Fruit fly (Drosophila melanogaster) whole organism, embryonic: Measurements from ENCODE around the gene CG13059.
A peak's percentile ranks its signal among the peaks of the same experiment; 100 is the strongest.

ENCODE experiments used
- Blimp-1 ChIP-seq: fragments of 200-800 bp; sonication (Bioruptor generic); optimal IDR thresholded peaks from 3 replicates; lab custom pipeline; 2018; ENCODE audit warnings: missing biosample characterization, missing genetic modification characterization, mild to moderate bottlenecking, moderate library complexity, missing genetic modification reagents
- CG10274 ChIP-seq: fragments of 200-800 bp; sonication (Bioruptor generic); optimal IDR thresholded peaks from 3 replicates; lab custom pipeline; 2017; ENCODE audit warnings: missing biosample characterization, mild to moderate bottlenecking, missing genetic modification characterization
- CG12236 ChIP-seq: fragments of 200-800 bp; sonication (Bioruptor generic); optimal IDR thresholded peaks from 2 replicates; lab custom pipeline; 2016; ENCODE audit warnings: missing biosample characterization, missing genetic modification characterization
- CG12769 ChIP-seq: fragments of 200-800 bp; sonication (Bioruptor generic); optimal IDR thresholded peaks from 2 replicates; lab custom pipeline; 2019; ENCODE audit warnings: missing biosample characterization, mild to moderate bottlenecking, missing genetic modification characterization, moderate library complexity
- CG13123 ChIP-seq: fragments of 200-800 bp; sonication (Bioruptor generic); optimal IDR thresholded peaks from 2 replicates; lab custom pipeline; 2016; ENCODE audit warnings: missing biosample characterization, missing genetic modification characterization
- CG13775 ChIP-seq: fragments of 200-800 bp; sonication (Bioruptor generic); optimal IDR thresholded peaks from 3 replicates; lab custom pipeline; 2017; ENCODE audit warnings: missing biosample characterization, mild to moderate bottlenecking, missing genetic modification characterization
- CG15269 ChIP-seq: fragments of 200-800 bp; sonication (Bioruptor generic); optimal IDR thresholded peaks from 2 replicates; lab custom pipeline; 2018; ENCODE audit warnings: missing biosample characterization, mild to moderate bottlenecking, missing genetic modification characterization, moderate library complexity
- CG17359 ChIP-seq: fragments of 200-800 bp; sonication (Bioruptor generic); optimal IDR thresholded peaks from 3 replicates; lab custom pipeline; 2018; ENCODE audit warnings: missing biosample characterization, mild to moderate bottlenecking, missing genetic modification characterization, moderate library complexity
- CG18599 ChIP-seq: fragments of 200-800 bp; sonication (Bioruptor generic); optimal IDR thresholded peaks from 3 replicates; lab custom pipeline; 2017; ENCODE audit warnings: missing biosample characterization, missing genetic modification characterization, mild to moderate bottlenecking, moderate library complexity, missing genetic modification reagents
- CG2120 ChIP-seq: fragments of 200-800 bp; sonication (Bioruptor generic); optimal IDR thresholded peaks from 3 replicates; lab custom pipeline; 2016; ENCODE audit warnings: missing biosample characterization, missing genetic modification characterization
- CG2199 ChIP-seq: fragments of 200-800 bp; sonication (Bioruptor generic); IDR thresholded peaks from 3 replicates; pipeline ENCODE4 v1.3.6; 2022; ENCODE audit warnings: missing biosample characterization, missing genetic modification characterization
- CG2712 ChIP-seq: fragments of 200-800 bp; optimal IDR thresholded peaks from 3 replicates; lab custom pipeline; 2019; ENCODE audit warnings: missing biosample characterization, mild to moderate bottlenecking, missing genetic modification characterization, moderate library complexity
- CG30020 ChIP-seq: fragments of 200-800 bp; optimal IDR thresholded peaks from 2 replicates; lab custom pipeline; 2019; ENCODE audit warnings: missing biosample characterization, mild to moderate bottlenecking, missing genetic modification characterization, moderate library complexity
- CG30403 ChIP-seq: fragments of 200-800 bp; sonication (Bioruptor generic); optimal IDR thresholded peaks from 3 replicates; lab custom pipeline; 2016; ENCODE audit warnings: missing biosample characterization, missing genetic modification characterization
- CG33213 ChIP-seq: fragments of 200-800 bp; sonication (Bioruptor generic); optimal IDR thresholded peaks from 3 replicates; lab custom pipeline; 2016; ENCODE audit warnings: missing biosample characterization, missing genetic modification characterization
- CG33557 ChIP-seq: fragments of 200-800 bp; sonication (Bioruptor generic); optimal IDR thresholded peaks from 2 replicates; lab custom pipeline; 2019; ENCODE audit warnings: missing biosample characterization, mild to moderate bottlenecking, missing genetic modification characterization, moderate library complexity
- CG34376 ChIP-seq: fragments of 200-800 bp; sonication (Bioruptor generic); optimal IDR thresholded peaks from 2 replicates; lab custom pipeline; 2018; ENCODE audit warnings: missing biosample characterization, mild to moderate bottlenecking, missing genetic modification characterization
- CG4617 ChIP-seq: fragments of 200-800 bp; sonication (Bioruptor generic); optimal IDR thresholded peaks from 3 replicates; lab custom pipeline; 2016; ENCODE audit warnings: missing biosample characterization, missing genetic modification characterization, borderline replicate concordance
- CG6689 ChIP-seq: fragments of 200-800 bp; sonication (Bioruptor generic); IDR thresholded peaks from 2 replicates; pipeline ENCODE4 v1.3.6; 2022; ENCODE audit warnings: missing biosample characterization, missing genetic modification characterization
- CG7928 ChIP-seq: fragments of 200-800 bp; sonication (Bioruptor generic); optimal IDR thresholded peaks from 2 replicates; lab custom pipeline; 2017; ENCODE audit warnings: missing biosample characterization, mild to moderate bottlenecking, missing genetic modification characterization
- CG8089 ChIP-seq: fragments of 200-800 bp; sonication (Bioruptor generic); optimal IDR thresholded peaks from 3 replicates; lab custom pipeline; 2016; ENCODE audit warnings: missing biosample characterization, missing genetic modification characterization
- CG9215 ChIP-seq: fragments of 200-800 bp; sonication (Bioruptor generic); IDR thresholded peaks from 2 replicates; pipeline ENCODE4 v1.3.6; 2022; ENCODE audit warnings: missing biosample characterization, missing genetic modification characterization
- Camta ChIP-seq: fragments of 200-800 bp; sonication (Bioruptor generic); optimal IDR thresholded peaks from 2 replicates; lab custom pipeline; 2016; ENCODE audit warnings: missing biosample characterization, missing genetic modification characterization
- Chrac-16 ChIP-seq: fragments of 200-800 bp; sonication (Bioruptor generic); optimal IDR thresholded peaks from 3 replicates; lab custom pipeline; 2016; ENCODE audit warnings: missing biosample characterization, missing genetic modification characterization
- Elba2 ChIP-seq: fragments of 200-800 bp; sonication (Bioruptor generic); optimal IDR thresholded peaks from 3 replicates; lab custom pipeline; 2016; ENCODE audit warnings: missing biosample characterization, missing genetic modification characterization
- Fer2 ChIP-seq: fragments of 200-800 bp; sonication (Bioruptor generic); optimal IDR thresholded peaks from 2 replicates; lab custom pipeline; 2018; ENCODE audit warnings: missing biosample characterization, mild to moderate bottlenecking, missing genetic modification characterization, moderate library complexity
- HLH54F ChIP-seq: fragments of 200-800 bp; sonication (Bioruptor generic); optimal IDR thresholded peaks from 3 replicates; lab custom pipeline; 2016; ENCODE audit warnings: missing biosample characterization, missing genetic modification characterization
- HmgZ ChIP-seq: fragments of 200-800 bp; sonication (Bioruptor generic); optimal IDR thresholded peaks from 2 replicates; lab custom pipeline; 2018; ENCODE audit warnings: missing biosample characterization, mild to moderate bottlenecking, missing genetic modification characterization
- Mad ChIP-seq: fragments of 200-800 bp; sonication (Bioruptor generic); optimal IDR thresholded peaks from 2 replicates; lab custom pipeline; 2016; ENCODE audit warnings: missing biosample characterization, missing genetic modification characterization
- Nf-YA ChIP-seq: fragments of 200-800 bp; sonication (Bioruptor generic); IDR thresholded peaks from 2 replicates; pipeline ENCODE4 v1.3.6; 2022; ENCODE audit warnings: missing biosample characterization, missing genetic modification characterization
- Oaz ChIP-seq: fragments of 200-800 bp; sonication (Bioruptor generic); IDR thresholded peaks from 2 replicates; pipeline ENCODE4 v1.3.6; 2022; ENCODE audit warnings: missing biosample characterization, missing genetic modification characterization
- Oli ChIP-seq: fragments of 200-800 bp; sonication (Bioruptor generic); optimal IDR thresholded peaks from 2 replicates; lab custom pipeline; 2018; ENCODE audit warnings: missing biosample characterization, mild to moderate bottlenecking, missing genetic modification characterization, moderate library complexity
- Optix ChIP-seq: fragments of 200-800 bp; sonication (Bioruptor generic); IDR thresholded peaks from 3 replicates; pipeline ENCODE4 v1.3.6; 2022; ENCODE audit warnings: missing biosample characterization, missing genetic modification characterization
- Sox102F ChIP-seq: fragments of 200-800 bp; sonication (Bioruptor generic); optimal IDR thresholded peaks from 2 replicates; lab custom pipeline; 2018; ENCODE audit warnings: missing biosample characterization, mild to moderate bottlenecking, missing genetic modification characterization, moderate library complexity
- Spps ChIP-seq: fragments of 200-800 bp; sonication (Bioruptor generic); optimal IDR thresholded peaks from 2 replicates; lab custom pipeline; 2018; ENCODE audit warnings: missing biosample characterization, mild to moderate bottlenecking, missing genetic modification characterization
- Taf1 ChIP-seq: fragments of 200-800 bp; sonication (Bioruptor generic); IDR thresholded peaks from 2 replicates; pipeline ENCODE4 v1.3.6; 2022; ENCODE audit warnings: missing biosample characterization, missing genetic modification characterization
- cwo ChIP-seq: fragments of 200-800 bp; sonication (Bioruptor generic); optimal IDR thresholded peaks from 3 replicates; lab custom pipeline; 2017; ENCODE audit warnings: missing biosample characterization, missing genetic modification characterization, mild to moderate bottlenecking, moderate library complexity, missing genetic modification reagents
- fd96Cb ChIP-seq: fragments of 200-800 bp; sonication (Bioruptor generic); optimal IDR thresholded peaks from 2 replicates; lab custom pipeline; 2018; ENCODE audit warnings: missing biosample characterization, mild to moderate bottlenecking, missing genetic modification characterization, moderate library complexity
- kah ChIP-seq: fragments of 200-800 bp; sonication (Bioruptor generic); optimal IDR thresholded peaks from 2 replicates; lab custom pipeline; 2018; ENCODE audit warnings: missing biosample characterization, mild to moderate bottlenecking, missing genetic modification characterization
- ken ChIP-seq: fragments of 200-800 bp; sonication (Bioruptor generic); IDR thresholded peaks from 3 replicates; pipeline ENCODE4 v1.3.6; 2022; ENCODE audit warnings: missing biosample characterization, missing genetic modification characterization
- nau ChIP-seq: fragments of 200-800 bp; sonication (Bioruptor generic); optimal IDR thresholded peaks from 3 replicates; lab custom pipeline; 2017; ENCODE audit warnings: missing biosample characterization, mild to moderate bottlenecking, missing genetic modification characterization, missing genetic modification reagents
- pan ChIP-seq, 4 experiments: fragments of >200 bp in 3 of 4; fragments of 200-800 bp in 1 of 4; sonication (Bioruptor generic) in 1 of 4; optimal IDR thresholded peaks in 3 of 4; IDR thresholded peaks in 1 of 4; 2 replicates each; pipeline versions ENCODE4 v1.3.6 to Lab custom; 2017 to 2022; ENCODE audit warnings: missing biosample characterization in 2 of 4, missing genetic modification characterization in 2 of 4, mixed read lengths in 1 of 4
- pfk ChIP-seq: fragments of 200-800 bp; sonication (Bioruptor generic); optimal IDR thresholded peaks from 2 replicates; lab custom pipeline; 2018; ENCODE audit warnings: missing biosample characterization, mild to moderate bottlenecking, missing genetic modification characterization, moderate library complexity
- phol ChIP-seq: fragments of 200-800 bp; sonication (Bioruptor generic); optimal IDR thresholded peaks from 3 replicates; lab custom pipeline; 2018; ENCODE audit warnings: missing biosample characterization, mild to moderate bottlenecking, missing genetic modification characterization, moderate library complexity
- prd ChIP-seq, 3 experiments: fragments of >200 bp in 2 of 3; fragments of 200-800 bp in 1 of 3; sonication (Bioruptor generic) in 1 of 3; optimal IDR thresholded peaks in 2 of 3; IDR thresholded peaks in 1 of 3; 2 replicates in 2 of 3; 3 replicates in 1 of 3; pipeline versions ENCODE4 v1.3.6 to Lab custom; 2017 to 2022; ENCODE audit warnings: missing biosample characterization in 1 of 3, missing genetic modification characterization in 1 of 3
- row ChIP-seq: fragments of 200-800 bp; sonication (Bioruptor generic); IDR thresholded peaks from 3 replicates; pipeline ENCODE4 v1.3.6; 2022; ENCODE audit warnings: missing biosample characterization, missing genetic modification characterization
- sd ChIP-seq: fragments of 200-800 bp; sonication (Bioruptor generic); optimal IDR thresholded peaks from 3 replicates; lab custom pipeline; 2018; ENCODE audit warnings: missing biosample characterization, mild to moderate bottlenecking, missing genetic modification characterization, moderate library complexity
- sisA ChIP-seq: fragments of 200-800 bp; sonication (Bioruptor generic); IDR thresholded peaks from 2 replicates; pipeline ENCODE4 v1.3.6; 2022; ENCODE audit warnings: missing biosample characterization, missing genetic modification characterization
- slbo ChIP-seq: fragments of 200-800 bp; sonication (Bioruptor generic); IDR thresholded peaks from 2 replicates; pipeline ENCODE4 v1.3.6; 2022; ENCODE audit warnings: missing biosample characterization, missing genetic modification characterization

The CG13059 gene

dm6 chr3L:16338703-16339102 is 15.2 kb downstream of the CG13059 start, which contains the start of gene CG4998:
Gene CG4998 (plus strand): TSS chr3L:16339003.
- TF ChIP-seq CG18599 (GFP tag; lab: Kevin White, UChicago) (no peak), CG34376 (GFP tag; lab: Kevin White, UChicago) (no peak), CG13775 (no peak), Taf1 (GFP tag; lab: Robert Waterston, UW) (no peak), HmgZ (no peak), pan (optimal IDR thresholded peaks at IDR 0.05; lab: Kevin White, UChicago) (no peak), pan (GFP tag; optimal IDR thresholded peaks at IDR 0.05 in 1 of 2, IDR thresholded peaks at IDR 0.05 in 1 of 2) (peak in 1 of 2 experiments; percentile 14), prd (optimal IDR thresholded peaks at IDR 0.05; lab: Kevin White, UChicago) (no peak), prd (GFP tag; IDR thresholded peaks at IDR 0.05; lab: Robert Waterston, UW) (no peak), CG12769 (peak; percentile 8), CG30020 (tag; lab: Kevin White, UChicago) (no peak), ken (GFP tag; lab: Robert Waterston, UW) (no peak), Camta (GFP tag; lab: Kevin White, UChicago) (no peak), CG33213 (GFP tag; lab: Kevin White, UChicago) (no peak), Oaz (no peak), nau (no peak), Blimp-1 (GFP tag; lab: Kevin White, UChicago) (peak; percentile 8)

dm6 chr3L:16339463-16339862 is 16.0 kb downstream of the CG13059 start:
- no peak for TF ChIP-seq slbo (GFP tag; lab: Robert Waterston, UW)
- TF ChIP-seq CG15269 (tag; lab: Kevin White, UChicago) = peak; percentile 17
- TF ChIP-seq HLH54F (GFP tag; lab: Kevin White, UChicago) = no peak
- no peak for TF ChIP-seq CG2199 (GFP tag; lab: Robert Waterston, UW)
- TF ChIP-seq Camta (GFP tag; lab: Kevin White, UChicago) = no peak
- TF ChIP-seq cwo = no peak
- TF ChIP-seq CG12236 (GFP tag; lab: Kevin White, UChicago) = no peak
- TF ChIP-seq Spps = no peak
- peak; percentile 0 for TF ChIP-seq fd96Cb
- TF ChIP-seq CG8089 (GFP tag; lab: Kevin White, UChicago) = no peak
- TF ChIP-seq CG2120 (GFP tag; lab: Kevin White, UChicago) = no peak
- TF ChIP-seq CG17359 = peak; percentile 40
- no peak for TF ChIP-seq kah (GFP tag; lab: Kevin White, UChicago)
- TF ChIP-seq phol (tag; lab: Kevin White, UChicago) = peak; percentile 18
- no peak for TF ChIP-seq CG4617 (GFP tag; lab: Kevin White, UChicago)
- peak; percentile 9 for TF ChIP-seq Oli (tag; lab: Kevin White, UChicago)
- peak; percentile 23; the same call in 1 of the 3 replicates for TF ChIP-seq row
- no peak for TF ChIP-seq Mad (GFP tag; lab: Kevin White, UChicago)
- no peak for TF ChIP-seq sd (tag; lab: Kevin White, UChicago)
- TF ChIP-seq pfk (GFP tag; lab: Kevin White, UChicago) = no peak
- TF ChIP-seq CG2712 (tag; lab: Kevin White, UChicago) = no peak
- 0 out of 2 replicates have a peak, but pooled peaks have one; percentile 17 for TF ChIP-seq CG6689 (GFP tag; lab: Robert Waterston, UW)
- TF ChIP-seq CG10274 = no peak
- no peak for TF ChIP-seq Elba2 (GFP tag; lab: Kevin White, UChicago)
- TF ChIP-seq CG7928 = no peak
- no peak for TF ChIP-seq Fer2 (tag; lab: Kevin White, UChicago)
- TF ChIP-seq CG13123 (GFP tag; lab: Kevin White, UChicago) = no peak
- TF ChIP-seq Chrac-16 = no peak
- no peak for TF ChIP-seq Optix
- no peak for TF ChIP-seq CG9215 (GFP tag; lab: Robert Waterston, UW)
- TF ChIP-seq CG30403 (GFP tag; lab: Kevin White, UChicago) = no peak
- no peak for TF ChIP-seq Nf-YA (GFP tag; lab: Robert Waterston, UW)
- no peak for TF ChIP-seq sisA (GFP tag; lab: Robert Waterston, UW)
- TF ChIP-seq Sox102F (GFP tag; lab: Kevin White, UChicago) = peak; percentile 59
- no peak for TF ChIP-seq CG33557 (GFP tag; lab: Kevin White, UChicago)
